Fruit fly (Drosophila melanogaster) whole organism: ENCODE data around the gene CG13071.

ENCODE experiments used
- CG8478 ChIP-seq: fragments of >200 bp; optimal IDR thresholded peaks from 2 replicates; lab custom pipeline; 2018; ENCODE audit warnings: inconsistent platforms
- Dll ChIP-seq: fragments of >200 bp; optimal IDR thresholded peaks from 2 replicates; lab custom pipeline; 2017
- EcR ChIP-seq, 2 experiments: fragments of >200 bp; optimal IDR thresholded peaks; 2 replicates each; lab custom pipeline; 2017; ENCODE audit warnings: missing biosample characterization in 2 of 2, missing genetic modification characterization in 2 of 2, missing genetic modification reagents in 2 of 2
- pan ChIP-seq: fragments of >200 bp; optimal IDR thresholded peaks from 2 replicates; lab custom pipeline; 2017
- psq ChIP-seq: fragments of >200 bp; optimal IDR thresholded peaks from 2 replicates; lab custom pipeline; 2017
- usp ChIP-seq: fragments of >200 bp; optimal IDR thresholded peaks from 2 replicates; lab custom pipeline; 2017; ENCODE audit warnings: missing biosample characterization, missing genetic modification characterization, mixed read lengths

CG13071 gene

DNA sequence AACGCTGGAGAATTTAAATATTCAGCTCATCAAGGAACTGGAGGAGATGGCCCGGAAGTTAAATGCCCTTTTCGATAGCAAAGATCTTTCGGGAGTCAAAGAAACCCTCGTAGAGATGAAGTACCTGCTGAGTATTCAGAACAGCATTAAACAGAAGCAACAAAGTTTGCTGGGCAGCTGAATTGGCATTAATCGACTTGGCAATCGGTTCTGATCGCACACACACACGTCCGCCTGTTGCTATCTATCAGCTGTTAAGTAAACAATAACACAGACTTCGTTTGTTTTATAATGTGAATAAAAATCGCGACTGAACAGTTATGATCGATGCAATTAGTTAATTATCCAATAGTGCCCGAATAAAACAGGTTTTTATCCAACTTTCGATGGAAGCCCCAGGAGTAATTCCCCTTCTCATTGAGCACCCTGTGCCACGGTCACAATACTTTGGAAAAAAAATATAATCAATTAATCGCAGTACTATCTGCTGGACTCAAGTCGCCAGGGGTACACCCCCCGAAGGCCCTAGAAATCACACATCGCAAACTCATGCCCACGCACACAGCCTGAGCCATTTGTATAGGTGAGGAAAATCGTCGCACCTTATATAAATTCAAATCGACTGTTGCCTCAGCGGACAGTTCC is 28.6 kb upstream of the CG13071 start:
- no peak for TF ChIP-seq psq
- no peak for TF ChIP-seq CG8478 (lab: Kevin White, UChicago)
- TF ChIP-seq EcR (GFP tag; optimal IDR thresholded peaks at IDR 0.05; lab: Kevin White, UChicago), result no peak
- no peak for TF ChIP-seq Dll (lab: Kevin White, UChicago)
- TF ChIP-seq usp (GFP tag; lab: Kevin White, UChicago), result no peak
- no peak for TF ChIP-seq pan (lab: Kevin White, UChicago)

DNA sequence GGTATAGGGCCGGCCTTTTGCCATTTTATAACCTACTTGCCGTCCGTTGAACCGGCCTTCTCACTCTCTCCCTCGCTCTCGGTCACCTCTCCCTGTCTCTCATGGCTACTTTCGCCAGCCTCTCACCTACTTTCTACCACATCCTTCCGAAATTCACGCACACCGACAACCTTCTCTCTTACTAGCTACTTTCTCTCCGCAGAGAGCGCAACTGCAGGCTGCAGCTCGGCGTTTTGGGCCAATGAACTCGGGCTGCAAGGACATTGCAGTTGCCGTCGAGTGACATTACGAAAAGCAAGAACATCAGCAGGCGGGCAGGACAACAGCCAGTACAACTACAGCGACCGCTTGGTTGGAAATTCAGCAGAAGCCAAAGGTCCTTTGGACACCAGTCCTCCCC is 21.2 kb upstream of the CG13071 start:
- no peak for TF ChIP-seq psq
- TF ChIP-seq CG8478 (lab: Kevin White, UChicago), result no peak
- no peak for TF ChIP-seq usp (GFP tag; lab: Kevin White, UChicago)
- no peak for TF ChIP-seq Dll (lab: Kevin White, UChicago)
- TF ChIP-seq EcR (GFP tag; optimal IDR thresholded peaks at IDR 0.05; lab: Kevin White, UChicago), result peak in 1 of 2 experiments; percentile 61
- TF ChIP-seq pan (lab: Kevin White, UChicago), result no peak

DNA sequence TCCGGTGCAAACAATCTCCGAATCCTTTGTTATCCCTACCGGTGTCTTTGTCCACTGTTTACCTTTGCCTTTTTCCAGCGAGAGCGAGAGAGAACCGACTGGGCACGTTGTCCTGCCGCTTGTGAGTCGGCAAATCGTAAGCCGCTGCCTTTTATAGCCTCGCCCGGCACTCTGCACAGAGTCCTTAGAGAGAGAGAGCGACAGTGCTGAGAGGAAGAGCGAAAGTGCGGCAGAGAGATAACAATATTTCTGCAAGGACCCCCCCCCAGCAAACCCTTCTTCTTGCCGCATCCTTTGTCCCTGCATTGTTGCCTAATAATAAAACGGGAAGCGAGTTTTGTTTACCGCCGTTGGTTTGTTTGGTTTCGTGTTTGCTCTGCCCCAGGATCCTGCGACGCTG is 10.3 kb upstream of the CG13071 start, which contains the start of gene CG13055:
CG13055 (minus strand) TSS at position 101 of the 400 bp plus-strand sequence.
- TF ChIP-seq pan (lab: Kevin White, UChicago) (no peak), EcR (GFP tag; optimal IDR thresholded peaks at IDR 0.05; lab: Kevin White, UChicago) (no peak), CG8478 (lab: Kevin White, UChicago) (no peak)

DNA sequence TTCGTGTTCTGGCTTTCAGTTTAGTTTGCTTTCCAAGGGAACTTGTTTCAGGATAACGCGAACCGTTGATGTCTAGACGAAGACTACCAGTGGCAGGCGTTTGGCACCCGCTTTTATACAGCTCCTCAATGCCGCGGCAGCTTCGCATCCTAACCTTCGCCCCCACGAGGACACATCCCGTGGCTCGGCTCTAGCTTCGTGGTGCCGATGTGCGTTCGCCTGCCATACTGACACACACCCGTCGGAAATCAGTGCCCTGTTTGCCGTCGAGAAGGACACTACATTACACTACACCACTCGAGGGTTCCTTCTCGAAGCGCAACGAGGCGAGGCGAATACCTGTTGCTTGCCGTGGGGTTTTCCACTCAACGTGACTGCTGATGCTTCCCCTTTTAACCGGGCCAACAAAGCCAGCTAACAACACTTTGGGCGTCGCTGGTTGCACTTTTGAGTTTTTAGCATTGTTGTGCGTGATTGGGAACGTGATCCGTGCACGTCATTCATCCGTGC is 5.4 kb upstream of the CG13071 start, which contains the start of gene CG13054:
CG13054 (minus strand) TSS at position 74 of the 510 bp plus-strand sequence.
- TF ChIP-seq pan (lab: Kevin White, UChicago) (no peak), usp (GFP tag; lab: Kevin White, UChicago) (no peak)

DNA sequence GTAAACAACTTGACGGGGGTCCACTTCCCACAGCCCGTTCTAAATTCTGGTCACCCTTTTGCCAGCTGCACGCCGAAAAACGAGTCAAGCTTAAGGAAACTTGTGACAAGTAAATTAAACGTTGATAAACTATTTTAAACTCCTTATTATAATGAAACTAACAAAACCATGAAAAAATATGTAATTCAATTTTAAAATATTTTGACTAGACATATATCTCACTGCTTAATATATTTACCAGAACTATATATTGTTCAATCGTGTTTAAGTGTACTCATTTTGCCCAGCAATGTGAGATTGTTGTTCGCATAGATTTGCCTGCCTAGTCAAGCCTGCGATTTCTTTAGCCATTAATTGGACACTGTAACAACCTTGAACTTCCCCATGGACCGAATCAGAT is 3.0 kb upstream of the CG13071 start, which contains the start of gene CG13053:
CG13053 (minus strand) TSS at position 171 of the 400 bp plus-strand sequence.
- TF ChIP-seq Dll (lab: Kevin White, UChicago) (no peak), psq (no peak), pan (lab: Kevin White, UChicago) (no peak), EcR (GFP tag; optimal IDR thresholded peaks at IDR 0.05; lab: Kevin White, UChicago) (no peak), usp (GFP tag; lab: Kevin White, UChicago) (no peak), CG8478 (lab: Kevin White, UChicago) (no peak)

DNA sequence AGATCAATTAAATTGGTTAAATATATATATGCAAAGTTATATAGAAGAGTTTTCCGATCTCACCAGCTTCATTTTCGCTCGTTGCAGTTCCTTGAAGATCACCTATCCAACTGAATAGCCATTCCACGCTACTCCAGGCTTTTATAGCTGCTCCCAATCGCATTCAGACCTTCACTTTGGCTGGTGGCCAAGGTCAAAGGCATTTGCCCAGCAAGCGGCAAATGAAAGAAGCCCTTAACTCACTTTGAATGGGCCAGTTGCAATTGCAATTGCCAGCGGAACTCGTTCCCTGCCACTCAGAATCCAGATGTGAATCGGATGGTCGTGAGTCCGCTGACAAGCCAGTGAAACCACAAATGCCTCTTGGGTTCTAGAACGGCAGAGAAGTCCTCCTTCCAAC is 1.0 kb upstream of the CG13071 start, which contains the start of gene CG34247:
CG34247 (minus strand) TSS at position 101 of the 400 bp plus-strand sequence.
- TF ChIP-seq usp (GFP tag; lab: Kevin White, UChicago), result no peak
- TF ChIP-seq psq, result no peak
- TF ChIP-seq Dll (lab: Kevin White, UChicago), result no peak
- no peak for TF ChIP-seq pan (lab: Kevin White, UChicago)
- no peak for TF ChIP-seq EcR (GFP tag; optimal IDR thresholded peaks at IDR 0.05; lab: Kevin White, UChicago)
- no peak for TF ChIP-seq CG8478 (lab: Kevin White, UChicago)

DNA sequence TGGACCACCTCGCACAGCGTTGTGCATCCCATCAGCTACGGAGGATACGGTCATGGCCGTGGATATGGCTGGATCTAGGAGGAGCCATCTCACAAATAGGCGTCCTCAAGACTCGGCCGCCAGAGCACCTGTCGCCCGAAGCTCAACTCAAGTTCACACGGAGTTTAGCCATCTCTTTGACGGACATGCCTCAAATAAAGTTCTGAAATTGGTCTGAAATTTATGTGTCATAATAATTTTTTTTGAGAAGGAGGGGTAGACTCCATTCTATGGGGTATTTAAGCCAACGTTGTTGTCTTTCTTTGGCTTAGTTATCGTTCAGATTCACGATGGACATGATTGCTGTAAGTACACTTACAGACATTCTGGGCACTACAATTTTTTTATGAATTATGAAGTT is 503 bp downstream of the CG13071 start, which contains the start of gene CG13070:
CG13070 (plus strand) TSS at position 301 of the 400 bp plus-strand sequence.
- TF ChIP-seq CG8478 (lab: Kevin White, UChicago), result no peak
- TF ChIP-seq EcR (GFP tag; optimal IDR thresholded peaks at IDR 0.05; lab: Kevin White, UChicago), result no peak
- TF ChIP-seq usp (GFP tag; lab: Kevin White, UChicago), result no peak
- no peak for TF ChIP-seq psq
- TF ChIP-seq Dll (lab: Kevin White, UChicago), result no peak
- TF ChIP-seq pan (lab: Kevin White, UChicago), result no peak

DNA sequence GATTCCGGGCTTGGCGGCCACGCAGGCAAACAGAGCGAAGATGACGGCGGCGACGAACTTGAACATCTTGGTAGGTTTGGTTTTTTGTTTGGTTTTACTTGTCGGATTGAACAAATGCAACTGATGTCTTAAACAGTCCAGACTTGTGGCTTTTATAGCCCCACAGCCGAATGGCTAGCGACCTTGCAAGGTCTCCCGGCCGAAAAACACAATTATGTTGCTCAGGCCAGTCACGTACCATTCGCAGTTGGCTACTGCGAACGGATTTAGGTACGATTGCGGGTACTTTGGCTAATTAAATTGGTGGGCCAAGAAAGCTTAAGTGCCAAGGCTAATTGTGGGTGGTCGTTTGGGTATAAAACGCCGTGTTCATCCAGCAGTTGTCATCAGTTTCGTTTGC is 2.5 kb downstream of the CG13071 start, which contains the start of the genes CG13051 and CG13069:
CG13051 (minus strand) TSS at position 101 of the 400 bp plus-strand sequence.
CG13069 (plus strand) TSS at position 386 of the 400 bp plus-strand sequence.
- TF ChIP-seq Dll (lab: Kevin White, UChicago) (no peak), psq (no peak), pan (lab: Kevin White, UChicago) (no peak), usp (GFP tag; lab: Kevin White, UChicago) (no peak), CG8478 (lab: Kevin White, UChicago) (no peak)

DNA sequence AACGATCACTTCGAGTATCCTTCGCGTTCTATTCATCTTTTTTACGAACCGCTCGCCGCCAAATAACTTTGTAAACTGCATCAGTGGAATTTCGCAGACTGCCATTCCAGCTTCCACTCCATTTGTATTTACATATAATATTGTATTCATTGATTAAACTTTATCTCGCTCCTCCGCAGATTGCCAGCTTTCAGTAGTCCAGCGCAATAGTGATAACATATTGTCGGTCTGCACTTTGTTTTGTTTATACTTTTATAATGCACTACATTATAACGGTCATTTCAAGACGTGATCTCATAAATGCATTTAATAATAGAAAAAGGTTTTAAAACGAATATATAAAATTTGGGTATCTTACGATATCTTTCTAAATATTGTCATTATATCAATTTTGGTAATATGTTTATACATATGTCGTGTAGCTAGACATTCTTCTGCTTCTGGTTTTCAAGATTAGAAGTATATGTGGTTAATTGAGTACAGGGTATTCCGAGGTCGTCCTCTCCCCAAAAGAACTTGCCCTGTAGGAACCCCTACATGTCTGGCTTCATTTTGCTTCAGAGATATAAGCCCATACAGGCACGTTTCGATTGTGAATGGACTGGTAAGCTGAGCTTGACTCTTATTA is 5.7 kb downstream of the CG13071 start, which contains the start of gene CG4950:
CG4950 (minus strand) TSS at position 51 of the 628 bp plus-strand sequence.
- TF ChIP-seq psq (no peak), usp (GFP tag; lab: Kevin White, UChicago) (no peak), Dll (lab: Kevin White, UChicago) (no peak)

DNA sequence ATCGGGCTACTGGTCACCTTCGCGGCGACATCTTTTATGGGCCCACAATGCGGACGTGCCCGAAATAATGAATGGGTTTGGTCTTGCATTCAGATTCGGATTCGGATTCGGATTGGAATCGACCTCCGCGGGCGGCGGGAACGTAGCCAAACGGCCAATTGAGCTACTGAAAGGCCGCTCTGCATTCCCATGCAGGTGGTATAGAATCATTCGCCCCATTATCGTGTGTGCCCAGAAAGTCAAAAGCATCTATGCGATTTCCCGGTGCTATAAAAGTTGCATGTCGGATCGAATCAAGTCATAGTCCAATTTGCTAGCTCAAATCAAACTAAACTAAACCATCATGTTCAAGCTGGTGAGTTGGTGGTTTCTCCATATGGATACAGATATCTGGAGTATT is 6.6 kb downstream of the CG13071 start, which contains the start of gene CG13068:
CG13068 (plus strand) TSS at position 301 of the 400 bp plus-strand sequence.
- TF ChIP-seq CG8478 (lab: Kevin White, UChicago) (no peak), Dll (lab: Kevin White, UChicago) (no peak), psq (no peak), pan (lab: Kevin White, UChicago) (no peak), EcR (GFP tag; optimal IDR thresholded peaks at IDR 0.05; lab: Kevin White, UChicago) (no peak)

DNA sequence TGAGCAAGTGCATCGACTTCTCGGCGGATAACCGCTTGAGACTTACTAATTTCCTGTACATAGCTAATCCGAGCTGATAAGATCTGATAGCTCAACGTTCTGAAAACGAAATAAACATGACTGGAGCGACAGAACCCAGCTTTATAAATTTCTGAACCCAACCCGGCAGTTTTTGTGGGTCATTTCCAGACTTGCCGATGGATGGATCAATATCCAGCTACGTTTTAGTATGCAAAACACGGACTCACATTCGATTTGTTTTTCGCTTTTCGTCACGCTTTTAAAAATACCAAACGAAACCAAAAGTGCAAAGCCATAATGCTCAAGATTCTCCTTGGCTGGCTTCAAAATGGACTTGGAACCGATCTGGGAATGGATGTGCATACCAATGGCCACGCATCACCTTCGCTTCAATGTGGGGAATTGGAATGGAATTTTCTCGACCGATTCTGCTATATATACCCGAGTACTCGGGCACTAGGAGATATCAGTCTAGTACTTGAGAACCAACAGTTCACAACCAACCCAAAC is 8.3 kb downstream of the CG13071 start, which contains the start of the genes CG34248 and CG13067:
CG34248 (minus strand) TSS at position 101 of the 531 bp plus-strand sequence.
CG13067 (plus strand) TSS at position 481 of the 531 bp plus-strand sequence.
- TF ChIP-seq Dll (lab: Kevin White, UChicago), result no peak
- no peak for TF ChIP-seq EcR (GFP tag; optimal IDR thresholded peaks at IDR 0.05; lab: Kevin White, UChicago)
- TF ChIP-seq CG8478 (lab: Kevin White, UChicago), result no peak
- TF ChIP-seq psq, result no peak
- TF ChIP-seq usp (GFP tag; lab: Kevin White, UChicago), result no peak
- TF ChIP-seq pan (lab: Kevin White, UChicago), result no peak
